Fruit fly (Drosophila melanogaster) Kc167 (cell line): ENCODE measurements around the gene Zif.

Experiments used
- Sin3A ChIP-seq: fragments of >200 bp; optimal IDR thresholded peaks from 2 replicates; lab custom pipeline; 2018; ENCODE audit warnings: missing external identifiers
- h ChIP-seq: fragments of >200 bp; optimal IDR thresholded peaks from 3 replicates; lab custom pipeline; 2018; ENCODE audit warnings: missing external identifiers
- insv ChIP-seq: fragments of >200 bp; optimal IDR thresholded peaks from 3 replicates; lab custom pipeline; 2018; ENCODE audit warnings: missing external identifiers
- psq ChIP-seq: fragments of >200 bp; optimal IDR thresholded peaks from 2 replicates; lab custom pipeline; 2017; ENCODE audit warnings: missing external identifiers
- ttk ChIP-seq: sonication (Bioruptor generic); optimal IDR thresholded peaks from 2 replicates; lab custom pipeline; 2017; ENCODE audit warnings: missing external identifiers

- TF ChIP-seq h (no peak), insv (lab: Kevin White, UChicago) (no peak), psq (lab: Kevin White, UChicago) (no peak), ttk (no peak), Sin3A (lab: Kevin White, UChicago) (no peak)
Measured at dm6 chr3R:6435761-6436318, 21.0 kb upstream of the Zif start.
